Worm (Caenorhabditis elegans) whole organism, L4 larva: ENCODE results near the gene nspc-12.

Experiments
- R02D3.7 ChIP-seq: fragments of 150-350 bp; sonication (generic microtip); optimal IDR thresholded peaks from 3 replicates; lab custom pipeline; 2014; ENCODE audit warnings: missing biosample characterization, missing genetic modification characterization
- T26A8.4 ChIP-seq: fragments of 200-800 bp; sonication (Bioruptor generic); IDR thresholded peaks from 2 replicates; pipeline ENCODE4 v1.3.6; 2022; ENCODE audit warnings: missing genetic modification characterization, missing compliant biosample characterization
- ama-1 ChIP-seq: fragments of 150-350 bp; optimal IDR thresholded peaks from 2 replicates; lab custom pipeline; 2014; ENCODE audit warnings: inconsistent platforms, mixed read lengths
- daf-12 ChIP-seq: fragments of 150-350 bp; optimal IDR thresholded peaks from 2 replicates; lab custom pipeline; 2014; ENCODE audit warnings: missing biosample characterization, missing genetic modification reagents, missing genetic modification characterization
- lin-29 ChIP-seq: fragments of 200-800 bp; sonication (Bioruptor generic); IDR thresholded peaks from 2 replicates; pipeline ENCODE4 v1.3.6; 2022; ENCODE audit warnings: missing genetic modification reagents, missing genetic modification characterization, missing compliant biosample characterization
- mep-1 ChIP-seq: fragments of 150-350 bp; sonication (generic microtip); optimal IDR thresholded peaks from 3 replicates; lab custom pipeline; 2014; ENCODE audit warnings: missing biosample characterization, missing genetic modification characterization
- php-3 ChIP-seq: fragments of 200-800 bp; sonication (Bioruptor generic); IDR thresholded peaks from 2 replicates; pipeline ENCODE4 v1.3.6; 2022; ENCODE audit warnings: missing genetic modification reagents, missing genetic modification characterization, missing compliant biosample characterization
- snpc-1.2 ChIP-seq: fragments of 200-800 bp; sonication (Bioruptor generic); IDR thresholded peaks from 2 replicates; pipeline ENCODE4 v1.3.6; 2022; ENCODE audit warnings: missing genetic modification reagents, missing genetic modification characterization, missing compliant biosample characterization
- zag-1 ChIP-seq: fragments of 150-350 bp; optimal IDR thresholded peaks from 2 replicates; lab custom pipeline; 2014; ENCODE audit warnings: missing biosample characterization, missing genetic modification characterization

DNA sequence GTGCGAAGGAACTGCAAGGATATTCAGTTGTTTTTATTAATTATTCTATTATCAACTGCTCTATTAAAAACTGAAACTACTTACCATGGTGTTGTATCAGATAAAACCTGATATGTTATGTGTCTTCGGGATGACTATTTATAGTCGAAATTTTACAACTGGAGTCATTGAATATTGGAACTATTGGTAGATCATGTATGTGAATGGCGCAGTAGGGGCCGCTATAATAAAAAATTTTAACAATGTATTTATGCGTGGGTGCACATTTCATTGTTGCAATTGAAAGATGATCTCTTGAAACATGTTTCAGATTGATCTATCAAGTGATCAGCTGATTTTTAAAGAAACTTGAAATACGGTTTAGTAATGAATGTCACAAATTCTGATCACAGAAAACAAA lies 2.5 kb upstream of the nspc-12 start, which contains the start of gene nspc-14:
- TF ChIP-seq T26A8.4 (GFP tag; lab: Robert Waterston, UW) = no peak
- no peak for TF ChIP-seq R02D3.7 (tag; lab: Kevin White, UChicago)
- TF ChIP-seq zag-1 (tag; lab: Kevin White, UChicago) = no peak
- no peak for TF ChIP-seq daf-12
- no peak for TF ChIP-seq php-3 (GFP tag; lab: Robert Waterston, UW)
- no peak for TF ChIP-seq lin-29 (GFP tag; lab: Robert Waterston, UW)
- no peak for TF ChIP-seq mep-1 (tag; lab: Kevin White, UChicago)
- TF ChIP-seq snpc-1.2 (GFP tag; lab: Robert Waterston, UW) = no peak
- no peak for TF ChIP-seq ama-1 (lab: Kevin White, UChicago)
